Worm (Caenorhabditis elegans): ENCODE results near the gene bath-10.

Gene bath-10

DNA sequence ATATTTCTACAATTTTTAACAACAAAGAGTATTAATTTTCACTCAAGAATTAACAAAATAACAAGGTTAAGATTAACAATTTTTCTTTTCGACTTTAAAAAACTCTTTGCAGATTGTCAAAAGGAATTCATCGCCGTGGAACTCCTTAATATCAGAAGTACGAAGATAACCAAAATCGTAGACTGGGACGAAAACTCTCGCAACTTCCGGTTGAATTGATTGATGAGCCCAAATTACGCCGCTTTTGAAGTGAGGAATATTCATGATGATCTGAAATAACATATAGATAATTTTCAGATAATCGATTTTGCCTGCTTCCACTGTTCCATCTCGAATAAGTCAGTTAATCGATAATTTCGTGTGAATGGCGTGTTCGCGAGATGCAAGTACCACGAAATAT is 31.2 kb upstream of the bath-10 start, which contains the start of gene F14D2.15:
Gene F14D2.15, minus strand, starts transcription at position 101 of the 400 bp plus-strand sequence.
- TF ChIP-seq hmg-4 (GFP tag; optimal IDR thresholded peaks at IDR 0.05) (no peak), ama-1 (optimal IDR thresholded peaks at IDR 0.05) (no peak), flt-1 (GFP tag; IDR thresholded peaks at IDR 0.05) (no peak), ets-7 (tag; optimal IDR thresholded peaks at IDR 0.05) (no peak), F13C5.2 (tag; optimal IDR thresholded peaks at IDR 0.05) (no peak), tbx-37 (GFP tag; conservative IDR thresholded peaks at IDR 0.05) (no peak), B0310.2 (tag; optimal IDR thresholded peaks at IDR 0.05) (no peak), aly-1 (tag; optimal IDR thresholded peaks at IDR 0.05) (no peak), hnd-1 (tag; optimal IDR thresholded peaks at IDR 0.05) (no peak), hmbx-1 (tag; optimal IDR thresholded peaks at IDR 0.05) (no peak), tbx-11 (GFP tag; IDR thresholded peaks at IDR 0.05) (no peak), sea-1 (GFP tag; conservative IDR thresholded peaks at IDR 0.05) (no peak), ceh-36 (tag; optimal IDR thresholded peaks at IDR 0.05) (no peak)

DNA sequence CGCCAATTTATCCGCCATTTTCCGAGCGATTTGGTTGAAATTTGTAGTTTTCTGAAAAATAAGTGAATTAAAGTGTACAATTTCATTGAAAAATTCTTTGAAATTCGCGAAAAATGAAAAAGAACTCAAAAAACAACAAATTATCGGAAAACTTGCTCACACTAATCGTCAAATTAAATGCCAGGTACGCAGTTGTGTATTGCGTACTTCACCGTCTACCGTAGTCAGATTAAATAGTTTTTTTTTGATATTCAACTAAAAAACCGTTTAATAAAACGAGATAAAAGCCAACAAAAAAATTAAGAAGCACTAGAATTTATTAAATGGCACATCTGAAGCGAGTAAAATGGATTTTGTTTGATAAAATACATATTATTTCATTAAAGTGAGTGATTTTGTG is 30.0 kb upstream of the bath-10 start, which contains the start of gene bath-28:
Gene bath-28, minus strand, starts transcription at position 51 of the 400 bp plus-strand sequence.
- TF ChIP-seq tra-4 (tag; optimal IDR thresholded peaks at IDR 0.05) (no peak), B0310.2 (tag; optimal IDR thresholded peaks at IDR 0.05) (no peak), flt-1 (GFP tag; IDR thresholded peaks at IDR 0.05) (no peak), tbx-37 (GFP tag; conservative IDR thresholded peaks at IDR 0.05) (no peak), ceh-13 (GFP tag; optimal IDR thresholded peaks at IDR 0.05) (no peak), hnd-1 (tag; optimal IDR thresholded peaks at IDR 0.05) (no peak), F13C5.2 (tag; optimal IDR thresholded peaks at IDR 0.05) (no peak), sea-1 (GFP tag; conservative IDR thresholded peaks at IDR 0.05) (no peak), hmbx-1 (tag; optimal IDR thresholded peaks at IDR 0.05) (no peak), tbx-11 (GFP tag; IDR thresholded peaks at IDR 0.05) (no peak), ama-1 (optimal IDR thresholded peaks at IDR 0.05) (no peak), ceh-36 (tag; optimal IDR thresholded peaks at IDR 0.05) (no peak), scrt-1 (GFP tag; IDR thresholded peaks at IDR 0.05) (no peak)

DNA sequence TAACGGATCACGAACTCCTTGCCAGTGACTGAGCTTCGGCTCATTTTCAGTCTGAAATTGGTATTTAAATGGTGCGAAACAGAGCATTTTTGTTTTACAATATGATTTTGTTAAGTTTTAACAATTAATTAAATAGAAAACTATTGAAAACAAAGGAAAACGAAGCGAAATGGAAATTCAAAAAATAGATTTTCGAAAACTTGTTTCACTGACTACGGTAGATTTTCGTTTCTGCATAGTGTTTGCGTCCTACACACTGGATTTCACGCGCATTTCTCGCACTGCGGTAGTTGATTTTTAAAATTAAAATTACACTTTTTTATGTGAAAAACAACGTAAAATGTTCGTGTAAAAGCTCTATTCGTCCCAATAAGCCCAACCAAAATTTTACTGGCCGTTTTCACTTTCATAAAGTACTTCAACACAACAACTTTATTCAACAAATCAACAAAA is 28.5 kb upstream of the bath-10 start, which contains the start of gene bath-30:
Gene bath-30, minus strand, starts transcription at position 51 of the 453 bp plus-strand sequence.
- TF ChIP-seq F13C5.2 (tag; optimal IDR thresholded peaks at IDR 0.05) (no peak), scrt-1 (GFP tag; IDR thresholded peaks at IDR 0.05) (no peak), B0310.2 (tag; optimal IDR thresholded peaks at IDR 0.05) (no peak), ets-7 (tag; optimal IDR thresholded peaks at IDR 0.05) (no peak), ceh-36 (tag; optimal IDR thresholded peaks at IDR 0.05) (no peak), hmbx-1 (tag; optimal IDR thresholded peaks at IDR 0.05) (no peak)

DNA sequence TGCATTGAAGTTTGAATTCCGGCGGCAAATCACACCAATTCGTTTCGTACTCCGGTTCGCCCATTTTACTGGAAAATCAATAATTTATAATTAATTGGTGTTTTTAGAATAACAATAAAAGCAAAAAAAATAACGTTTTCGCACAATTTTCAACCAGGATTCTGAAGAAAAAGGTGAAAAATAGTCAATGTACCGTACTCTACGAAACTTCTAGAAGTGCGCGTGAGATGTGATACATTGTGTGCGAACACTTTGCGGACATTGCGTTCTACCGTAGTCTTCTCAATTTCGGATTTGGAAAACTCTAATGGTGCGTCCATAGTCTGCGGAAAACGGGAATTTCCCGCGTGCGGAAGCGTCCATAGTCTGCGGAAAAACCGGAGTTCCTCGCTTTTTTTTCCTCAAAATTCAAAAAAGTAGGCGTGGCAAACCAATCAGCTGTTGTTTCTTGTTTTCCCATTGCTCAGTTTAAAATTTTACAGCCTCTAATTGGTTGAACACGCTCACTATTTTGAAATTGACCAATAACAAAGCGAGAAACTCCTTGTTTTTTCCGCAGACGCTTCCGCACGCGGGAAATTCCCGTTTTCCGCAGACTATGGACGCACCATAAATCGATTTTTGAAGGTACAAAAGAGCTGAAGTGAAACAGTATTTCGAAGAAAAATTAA is 26.8 kb upstream of the bath-10 start, which contains the start of the genes F14D2.14 and bath-29:
Gene F14D2.14, minus strand, starts transcription at position 51 of the 671 bp plus-strand sequence.
Gene bath-29, plus strand, starts transcription at position 621 of the 671 bp plus-strand sequence.
- TF ChIP-seq scrt-1 (GFP tag; IDR thresholded peaks at IDR 0.05) (no peak), ets-7 (tag; optimal IDR thresholded peaks at IDR 0.05) (no peak), tra-4 (tag; optimal IDR thresholded peaks at IDR 0.05) (no peak), sea-1 (GFP tag; conservative IDR thresholded peaks at IDR 0.05) (no peak), flt-1 (GFP tag; IDR thresholded peaks at IDR 0.05) (no peak), pes-1 (GFP tag; IDR thresholded peaks at IDR 0.05) (no peak), hnd-1 (tag; optimal IDR thresholded peaks at IDR 0.05) (no peak), aly-1 (tag; optimal IDR thresholded peaks at IDR 0.05) (no peak), ceh-36 (tag; optimal IDR thresholded peaks at IDR 0.05) (no peak), hmbx-1 (tag; optimal IDR thresholded peaks at IDR 0.05) (no peak), hmg-4 (GFP tag; optimal IDR thresholded peaks at IDR 0.05) (no peak), B0310.2 (tag; optimal IDR thresholded peaks at IDR 0.05) (no peak), F13C5.2 (tag; optimal IDR thresholded peaks at IDR 0.05) (no peak), tbx-37 (GFP tag; conservative IDR thresholded peaks at IDR 0.05) (no peak), ceh-13 (GFP tag; optimal IDR thresholded peaks at IDR 0.05) (no peak)

DNA sequence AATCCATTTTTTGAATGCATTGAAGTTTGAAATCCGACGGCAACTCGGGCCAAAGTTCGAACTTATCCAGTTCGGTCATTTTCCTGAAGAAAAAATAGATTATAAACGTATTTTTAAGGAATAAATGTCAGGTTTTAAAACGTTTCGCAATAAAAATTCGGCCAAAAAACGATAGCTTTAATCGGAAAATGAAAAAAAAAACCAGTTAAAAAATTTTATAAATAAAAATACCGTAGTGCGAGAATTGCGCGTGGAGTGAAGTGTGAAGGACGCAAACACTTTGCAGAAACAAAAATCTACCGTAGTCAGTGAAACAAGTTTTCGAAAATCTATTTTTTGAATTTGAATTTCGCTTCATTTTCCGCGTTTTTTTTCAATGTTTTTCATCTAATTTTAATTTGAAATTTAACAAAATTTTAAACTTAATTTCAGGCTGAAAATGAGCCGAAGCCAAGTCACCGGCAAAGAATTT is 25.0 kb upstream of the bath-10 start, which contains the start of gene F14D2.8:
Gene F14D2.8, minus strand, starts transcription at position 51 of the 472 bp plus-strand sequence.
- TF ChIP-seq tbx-11 (GFP tag; IDR thresholded peaks at IDR 0.05), result no peak
- no peak for TF ChIP-seq scrt-1 (GFP tag; IDR thresholded peaks at IDR 0.05)
- TF ChIP-seq ceh-13 (GFP tag; optimal IDR thresholded peaks at IDR 0.05), result no peak
- TF ChIP-seq sea-1 (GFP tag; conservative IDR thresholded peaks at IDR 0.05), result no peak
- TF ChIP-seq ama-1 (optimal IDR thresholded peaks at IDR 0.05), result no peak
- TF ChIP-seq flt-1 (GFP tag; IDR thresholded peaks at IDR 0.05), result no peak
- no peak for TF ChIP-seq ets-7 (tag; optimal IDR thresholded peaks at IDR 0.05)
- no peak for TF ChIP-seq tbx-37 (GFP tag; conservative IDR thresholded peaks at IDR 0.05)

DNA sequence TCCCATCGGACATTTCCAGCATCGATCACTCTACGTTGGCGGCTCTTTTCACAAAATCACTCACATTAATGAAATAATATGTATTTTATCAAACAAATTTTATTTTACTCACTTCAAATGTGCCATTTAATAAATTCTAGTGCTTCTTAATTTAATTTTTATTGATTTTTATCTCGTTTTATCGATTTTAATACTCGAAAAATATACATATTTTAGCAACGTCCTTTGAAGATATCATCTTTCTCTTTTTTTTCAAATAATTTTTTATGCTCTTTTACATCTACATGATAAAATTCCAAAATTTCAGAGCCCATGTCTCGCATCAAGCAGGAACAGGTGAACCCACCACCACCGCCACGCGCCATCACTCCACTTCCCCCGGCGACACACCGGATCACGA is 16.0 kb upstream of the bath-10 start, which contains the start of the genes lido-14 and bath-27:
Gene lido-14, plus strand, starts transcription at position 301 of the 400 bp plus-strand sequence.
Gene bath-27, plus strand, starts transcription at position 306 of the 400 bp plus-strand sequence.
- TF ChIP-seq aly-1 (tag; optimal IDR thresholded peaks at IDR 0.05) (no peak), hmg-4 (GFP tag; optimal IDR thresholded peaks at IDR 0.05) (no peak), ets-7 (tag; optimal IDR thresholded peaks at IDR 0.05) (no peak), tra-4 (tag; optimal IDR thresholded peaks at IDR 0.05) (no peak), flt-1 (GFP tag; IDR thresholded peaks at IDR 0.05) (no peak), ceh-36 (tag; optimal IDR thresholded peaks at IDR 0.05) (no peak), scrt-1 (GFP tag; IDR thresholded peaks at IDR 0.05) (no peak), tbx-11 (GFP tag; IDR thresholded peaks at IDR 0.05) (no peak), B0310.2 (tag; optimal IDR thresholded peaks at IDR 0.05) (no peak), hmbx-1 (tag; optimal IDR thresholded peaks at IDR 0.05) (no peak), tbx-37 (GFP tag; conservative IDR thresholded peaks at IDR 0.05) (no peak), hnd-1 (tag; optimal IDR thresholded peaks at IDR 0.05) (no peak), ama-1 (optimal IDR thresholded peaks at IDR 0.05) (no peak), sea-1 (GFP tag; conservative IDR thresholded peaks at IDR 0.05) (no peak), pes-1 (GFP tag; IDR thresholded peaks at IDR 0.05) (no peak), F13C5.2 (tag; optimal IDR thresholded peaks at IDR 0.05) (no peak), ceh-13 (GFP tag; optimal IDR thresholded peaks at IDR 0.05) (no peak)

DNA sequence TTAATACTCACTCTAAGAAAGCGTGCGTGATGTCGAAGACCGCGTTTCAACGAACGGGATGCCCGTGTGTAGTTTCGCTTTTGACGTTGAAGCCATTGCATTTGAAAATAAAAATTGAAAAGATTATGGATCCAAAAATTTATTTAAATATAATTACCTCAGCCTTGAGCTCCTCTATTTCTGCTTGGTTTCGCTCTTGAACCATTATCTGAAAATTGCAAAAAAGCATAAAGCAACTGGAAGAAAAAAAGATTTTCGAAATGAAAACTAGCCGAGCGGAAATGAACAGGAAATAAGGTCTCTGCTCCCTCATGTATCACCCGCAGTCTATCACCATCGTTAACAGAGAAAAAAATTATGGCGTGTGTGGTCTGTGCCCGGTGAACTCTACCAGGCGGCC is 7.8 kb upstream of the bath-10 start, which contains the start of gene Y49F6C.6:
Gene Y49F6C.6, minus strand, starts transcription at position 101 of the 400 bp plus-strand sequence.
- no peak for TF ChIP-seq hmg-4 (GFP tag; optimal IDR thresholded peaks at IDR 0.05)
